Fruit fly (Drosophila melanogaster) whole organism, embryonic: ENCODE data around the gene Ir7g.
A peak's percentile ranks its signal among the peaks of the same experiment; 100 is the strongest.

Source experiments
- Atf6 ChIP-seq: fragments of 200-800 bp; sonication (Bioruptor generic); IDR thresholded peaks from 2 replicates; pipeline ENCODE4 v1.3.6; 2022; ENCODE audit warnings: missing biosample characterization, missing genetic modification characterization
- BtbVII ChIP-seq: fragments of 200-800 bp; sonication (Bioruptor generic); optimal IDR thresholded peaks from 3 replicates; lab custom pipeline; 2017; ENCODE audit warnings: missing biosample characterization, mild to moderate bottlenecking, missing genetic modification characterization
- CG10366 ChIP-seq: fragments of 200-800 bp; sonication (Bioruptor generic); IDR thresholded peaks from 2 replicates; pipeline ENCODE4 v1.3.6; 2022; ENCODE audit warnings: missing biosample characterization, missing genetic modification characterization
- CG10565 ChIP-seq: fragments of 200-800 bp; sonication (Bioruptor generic); optimal IDR thresholded peaks from 3 replicates; lab custom pipeline; 2016; ENCODE audit warnings: missing biosample characterization, mild to moderate bottlenecking, missing genetic modification characterization
- CG10959 ChIP-seq: fragments of 200-800 bp; sonication (Bioruptor generic); IDR thresholded peaks from 2 replicates; pipeline ENCODE4 v1.3.6; 2022; ENCODE audit warnings: missing biosample characterization, missing genetic modification characterization
- CG11093 ChIP-seq: fragments of 200-800 bp; sonication (Bioruptor generic); IDR thresholded peaks from 3 replicates; pipeline ENCODE4 v1.3.6; 2022; ENCODE audit warnings: missing biosample characterization, missing genetic modification characterization
- CG11695 ChIP-seq: fragments of 200-800 bp; sonication (Bioruptor generic); IDR thresholded peaks from 3 replicates; pipeline ENCODE4 v1.3.6; 2022; ENCODE audit warnings: missing biosample characterization, missing genetic modification characterization
- CG17361 ChIP-seq: fragments of 200-800 bp; sonication (Bioruptor generic); IDR thresholded peaks from 3 replicates; pipeline ENCODE4 v1.3.6; 2022; ENCODE audit warnings: missing biosample characterization, missing genetic modification characterization
- CG2116 ChIP-seq: fragments of 200-800 bp; sonication (Bioruptor generic); optimal IDR thresholded peaks from 3 replicates; lab custom pipeline; 2018; ENCODE audit warnings: missing biosample characterization, mild to moderate bottlenecking, missing genetic modification characterization
- CG2120 ChIP-seq: fragments of 200-800 bp; sonication (Bioruptor generic); optimal IDR thresholded peaks from 3 replicates; lab custom pipeline; 2016; ENCODE audit warnings: missing biosample characterization, missing genetic modification characterization
- CG2199 ChIP-seq: fragments of 200-800 bp; sonication (Bioruptor generic); IDR thresholded peaks from 3 replicates; pipeline ENCODE4 v1.3.6; 2022; ENCODE audit warnings: missing biosample characterization, missing genetic modification characterization
- CG32532 ChIP-seq: fragments of 200-800 bp; sonication (Bioruptor generic); IDR thresholded peaks from 2 replicates; pipeline ENCODE4 v1.3.6; 2022; ENCODE audit warnings: missing biosample characterization, missing genetic modification characterization
- CG6854 ChIP-seq: fragments of 200-800 bp; sonication (Bioruptor generic); optimal IDR thresholded peaks from 3 replicates; lab custom pipeline; 2017; ENCODE audit warnings: missing biosample characterization, mild to moderate bottlenecking, missing genetic modification characterization
- CG7357 ChIP-seq: fragments of 200-800 bp; sonication (Bioruptor generic); IDR thresholded peaks from 3 replicates; pipeline ENCODE4 v1.3.6; 2022; ENCODE audit warnings: missing biosample characterization, missing genetic modification characterization
- CG7786 ChIP-seq: fragments of 200-800 bp; sonication (Bioruptor generic); optimal IDR thresholded peaks from 2 replicates; lab custom pipeline; 2016; ENCODE audit warnings: missing biosample characterization, missing genetic modification characterization
- CG8765 ChIP-seq: fragments of 200-800 bp; sonication (Bioruptor generic); IDR thresholded peaks from 2 replicates; pipeline ENCODE4 v1.3.6; 2022; ENCODE audit warnings: missing biosample characterization, missing genetic modification characterization
- CG8924 ChIP-seq: fragments of 200-800 bp; optimal IDR thresholded peaks from 3 replicates; lab custom pipeline; 2019; ENCODE audit warnings: missing biosample characterization, mild to moderate bottlenecking, missing genetic modification characterization, moderate library complexity
- CG9215 ChIP-seq: fragments of 200-800 bp; sonication (Bioruptor generic); IDR thresholded peaks from 2 replicates; pipeline ENCODE4 v1.3.6; 2022; ENCODE audit warnings: missing biosample characterization, missing genetic modification characterization
- Camta ChIP-seq: fragments of 200-800 bp; sonication (Bioruptor generic); optimal IDR thresholded peaks from 2 replicates; lab custom pipeline; 2016; ENCODE audit warnings: missing biosample characterization, missing genetic modification characterization
- Ets65A ChIP-seq: fragments of 200-800 bp; sonication (Bioruptor generic); peaks from one replicate; lab custom pipeline; 2016; ENCODE audit warnings: missing biosample characterization, missing genetic modification characterization
- Gsc ChIP-seq: fragments of 200-800 bp; sonication (Bioruptor generic); IDR thresholded peaks from 2 replicates; pipeline ENCODE4 v1.3.6; 2022; ENCODE audit warnings: missing biosample characterization, missing genetic modification characterization
- H2.0 ChIP-seq: fragments of 200-800 bp; sonication (Bioruptor generic); IDR thresholded peaks from 2 replicates; pipeline ENCODE4 v1.3.6; 2022; ENCODE audit warnings: missing biosample characterization, missing genetic modification characterization
- HLHmδ ChIP-seq: fragments of 200-800 bp; sonication (Bioruptor generic); optimal IDR thresholded peaks from 2 replicates; lab custom pipeline; 2018; ENCODE audit warnings: missing biosample characterization, mild to moderate bottlenecking, missing genetic modification characterization, moderate library complexity
- Hr3 ChIP-seq: fragments of 200-800 bp; sonication (Bioruptor generic); optimal IDR thresholded peaks from 3 replicates; lab custom pipeline; 2016; ENCODE audit warnings: missing biosample characterization, missing genetic modification characterization
- Hr51 ChIP-seq, 2 experiments: fragments of 200-800 bp; sonication (Bioruptor generic); optimal IDR thresholded peaks; 2 replicates in 1 of 2; 3 replicates in 1 of 2; lab custom pipeline; 2016 to 2018; ENCODE audit warnings: missing biosample characterization in 2 of 2, missing genetic modification characterization in 2 of 2, mild to moderate bottlenecking in 1 of 2, moderate library complexity in 1 of 2
- Kr ChIP-seq: fragments of 200-800 bp; sonication (Bioruptor generic); optimal IDR thresholded peaks from 2 replicates; lab custom pipeline; 2017; ENCODE audit warnings: missing biosample characterization, mild to moderate bottlenecking, missing genetic modification characterization
- Oaz ChIP-seq: fragments of 200-800 bp; sonication (Bioruptor generic); IDR thresholded peaks from 2 replicates; pipeline ENCODE4 v1.3.6; 2022; ENCODE audit warnings: missing biosample characterization, missing genetic modification characterization
- Optix ChIP-seq: fragments of 200-800 bp; sonication (Bioruptor generic); IDR thresholded peaks from 3 replicates; pipeline ENCODE4 v1.3.6; 2022; ENCODE audit warnings: missing biosample characterization, missing genetic modification characterization
- Sin3A ChIP-seq: fragments of >200 bp; optimal IDR thresholded peaks from 2 replicates; lab custom pipeline; 2018
- Sox102F ChIP-seq: fragments of 200-800 bp; sonication (Bioruptor generic); optimal IDR thresholded peaks from 2 replicates; lab custom pipeline; 2018; ENCODE audit warnings: missing biosample characterization, mild to moderate bottlenecking, missing genetic modification characterization, moderate library complexity
- ac ChIP-seq: fragments of 200-800 bp; sonication (Bioruptor generic); optimal IDR thresholded peaks from 3 replicates; lab custom pipeline; 2017; ENCODE audit warnings: missing biosample characterization, mild to moderate bottlenecking, missing genetic modification characterization
- aop ChIP-seq: fragments of 200-800 bp; sonication (Bioruptor generic); IDR thresholded peaks from 2 replicates; pipeline ENCODE4 v1.3.6; 2022; ENCODE audit warnings: missing biosample characterization, missing genetic modification characterization
- bab2 ChIP-seq: fragments of 200-800 bp; sonication (Bioruptor generic); optimal IDR thresholded peaks from 2 replicates; lab custom pipeline; 2016; ENCODE audit warnings: missing biosample characterization, missing genetic modification characterization
- bowl ChIP-seq: fragments of 200-800 bp; sonication (Bioruptor generic); IDR thresholded peaks from 2 replicates; pipeline ENCODE4 v1.3.6; 2022; ENCODE audit warnings: missing biosample characterization, missing genetic modification characterization
- br ChIP-seq: fragments of >200 bp; optimal IDR thresholded peaks from 2 replicates; lab custom pipeline; 2017
- caup ChIP-seq: fragments of 200-800 bp; sonication (Bioruptor generic); optimal IDR thresholded peaks from 3 replicates; lab custom pipeline; 2017; ENCODE audit warnings: missing biosample characterization, mild to moderate bottlenecking, missing genetic modification characterization, moderate library complexity; ENCODE audit not compliant: severe bottlenecking
- crc ChIP-seq: fragments of 200-800 bp; sonication (Bioruptor generic); optimal IDR thresholded peaks from 2 replicates; lab custom pipeline; 2016; ENCODE audit warnings: missing biosample characterization, missing genetic modification characterization
- cwo ChIP-seq: fragments of 200-800 bp; sonication (Bioruptor generic); optimal IDR thresholded peaks from 3 replicates; lab custom pipeline; 2017; ENCODE audit warnings: missing biosample characterization, missing genetic modification characterization, mild to moderate bottlenecking, moderate library complexity, missing genetic modification reagents
- dm ChIP-seq: fragments of 200-800 bp; sonication (Bioruptor generic); optimal IDR thresholded peaks from 3 replicates; lab custom pipeline; 2016; ENCODE audit warnings: missing biosample characterization, missing genetic modification characterization
- emc ChIP-seq: fragments of 200-800 bp; sonication (Bioruptor generic); optimal IDR thresholded peaks from 2 replicates; lab custom pipeline; 2016; ENCODE audit warnings: missing biosample characterization, missing genetic modification characterization
- fd3F ChIP-seq: fragments of 200-800 bp; sonication (Bioruptor generic); optimal IDR thresholded peaks from 2 replicates; lab custom pipeline; 2018; ENCODE audit warnings: missing biosample characterization, mild to moderate bottlenecking, missing genetic modification characterization, moderate library complexity
- fd64A ChIP-seq: fragments of 200-800 bp; sonication (Bioruptor generic); optimal IDR thresholded peaks from 3 replicates; lab custom pipeline; 2018; ENCODE audit warnings: missing biosample characterization, mild to moderate bottlenecking, missing genetic modification characterization
- gem ChIP-seq: fragments of 200-800 bp; sonication (Bioruptor generic); optimal IDR thresholded peaks from 2 replicates; lab custom pipeline; 2019; ENCODE audit warnings: missing biosample characterization, mild to moderate bottlenecking, missing genetic modification characterization, moderate library complexity
- her ChIP-seq: fragments of 200-800 bp; sonication (Bioruptor generic); optimal IDR thresholded peaks from 2 replicates; lab custom pipeline; 2016; ENCODE audit warnings: missing biosample characterization, missing genetic modification characterization
- kay ChIP-seq: fragments of 200-800 bp; sonication (Bioruptor generic); optimal IDR thresholded peaks from 2 replicates; lab custom pipeline; 2016; ENCODE audit warnings: missing biosample characterization, missing genetic modification characterization
- mam ChIP-seq: fragments of 200-800 bp; sonication (Bioruptor generic); optimal IDR thresholded peaks from 3 replicates; lab custom pipeline; 2016; ENCODE audit warnings: missing biosample characterization, missing genetic modification characterization
- nerfin-1 ChIP-seq: fragments of 200-800 bp; sonication (Bioruptor generic); optimal IDR thresholded peaks from 3 replicates; lab custom pipeline; 2019; ENCODE audit warnings: missing biosample characterization, mild to moderate bottlenecking, missing genetic modification characterization, moderate library complexity
- nerfin-2 ChIP-seq: fragments of 200-800 bp; sonication (Bioruptor generic); IDR thresholded peaks from 2 replicates; pipeline ENCODE4 v1.3.6; 2022; ENCODE audit warnings: missing biosample characterization, missing genetic modification characterization; ENCODE audit not compliant: partially characterized antibody
- pfk ChIP-seq: fragments of 200-800 bp; sonication (Bioruptor generic); optimal IDR thresholded peaks from 2 replicates; lab custom pipeline; 2018; ENCODE audit warnings: missing biosample characterization, mild to moderate bottlenecking, missing genetic modification characterization, moderate library complexity
- ro ChIP-seq: fragments of 200-800 bp; sonication (Bioruptor generic); IDR thresholded peaks from 2 replicates; pipeline ENCODE4 v1.3.6; 2022; ENCODE audit warnings: missing biosample characterization, missing genetic modification characterization
- sens ChIP-seq: fragments of 200-800 bp; sonication (Bioruptor generic); peaks from one replicate; lab custom pipeline; 2016; ENCODE audit warnings: missing biosample characterization, missing genetic modification characterization
- slp2 ChIP-seq: fragments of 200-800 bp; sonication (Bioruptor generic); optimal IDR thresholded peaks from 2 replicates; lab custom pipeline; 2016; ENCODE audit warnings: missing biosample characterization, missing genetic modification characterization
- sug ChIP-seq: fragments of 200-800 bp; optimal IDR thresholded peaks from 2 replicates; lab custom pipeline; 2019; ENCODE audit warnings: missing biosample characterization, mild to moderate bottlenecking, missing genetic modification characterization, moderate library complexity
- toy ChIP-seq: fragments of 200-800 bp; sonication (Bioruptor generic); IDR thresholded peaks from 2 replicates; pipeline ENCODE4 v1.3.6; 2022; ENCODE audit warnings: missing biosample characterization, missing genetic modification characterization

The Ir7g gene

dm6 chrX:7931028-7931549 is 46.6 kb downstream of the Ir7g start, which contains the start of gene mahe (continued):
- TF ChIP-seq caup, result no peak
- TF ChIP-seq HLHmδ (GFP tag; lab: Kevin White, UChicago), result no peak
- TF ChIP-seq ro (GFP tag; lab: Robert Waterston, UW), result no peak
- no peak for TF ChIP-seq CG7357 (GFP tag; lab: Robert Waterston, UW)
- no peak for TF ChIP-seq nerfin-1
- TF ChIP-seq CG17361 (GFP tag; lab: Robert Waterston, UW), result no peak
- no peak for TF ChIP-seq Gsc (GFP tag; lab: Robert Waterston, UW)
- no peak; the same call in 1 of the 2 replicates for TF ChIP-seq CG32532 (GFP tag; lab: Robert Waterston, UW)
- TF ChIP-seq slp2, result no peak
- TF ChIP-seq CG2120 (GFP tag; lab: Kevin White, UChicago), result no peak
- TF ChIP-seq Hr51 (GFP tag; optimal IDR thresholded peaks at IDR 0.05; lab: Kevin White, UChicago), result no peak
- TF ChIP-seq nerfin-2 (GFP tag; lab: Robert Waterston, UW), result peak; percentile 59; the same call in 1 of the 2 replicates
- TF ChIP-seq CG11093 (GFP tag; lab: Robert Waterston, UW), result no peak
- TF ChIP-seq sens (GFP tag; lab: Kevin White, UChicago), result peak; percentile 56
- TF ChIP-seq Sox102F, result no peak
- no peak for TF ChIP-seq gem (tag; lab: Kevin White, UChicago)
- TF ChIP-seq pfk (GFP tag; lab: Kevin White, UChicago), result peak; percentile 13
- TF ChIP-seq Oaz (GFP tag; lab: Robert Waterston, UW), result no peak
- TF ChIP-seq dm, result no peak
- no peak for TF ChIP-seq CG2199
- no peak for TF ChIP-seq toy (GFP tag; lab: Robert Waterston, UW)
- TF ChIP-seq emc (GFP tag; lab: Kevin White, UChicago), result no peak
- TF ChIP-seq ac (GFP tag; lab: Kevin White, UChicago), result no peak
- TF ChIP-seq sug (tag; lab: Kevin White, UChicago), result no peak
- no peak for TF ChIP-seq BtbVII
- no peak for TF ChIP-seq Atf6 (GFP tag; lab: Robert Waterston, UW)
- no peak for TF ChIP-seq CG8765 (GFP tag; lab: Robert Waterston, UW)
- no peak for TF ChIP-seq kay (GFP tag; lab: Kevin White, UChicago)
- no peak for TF ChIP-seq cwo
- no peak for TF ChIP-seq Ets65A (GFP tag; lab: Kevin White, UChicago)
- TF ChIP-seq CG9215, result no peak
- no peak for TF ChIP-seq aop (GFP tag; lab: Robert Waterston, UW)
- no peak for TF ChIP-seq CG8924 (tag; lab: Kevin White, UChicago)
- peak; percentile 91 for TF ChIP-seq CG2116 (GFP tag; lab: Kevin White, UChicago)
- TF ChIP-seq CG7786 (GFP tag; lab: Kevin White, UChicago), result no peak
- no peak for TF ChIP-seq Sin3A
- TF ChIP-seq crc (GFP tag; lab: Kevin White, UChicago), result no peak
- no peak for TF ChIP-seq Hr3 (GFP tag; lab: Kevin White, UChicago)
- no peak for TF ChIP-seq CG10959 (GFP tag; lab: Robert Waterston, UW)
- no peak for TF ChIP-seq her
- TF ChIP-seq Camta (GFP tag; lab: Kevin White, UChicago), result no peak
- TF ChIP-seq Kr (GFP tag; lab: Kevin White, UChicago), result no peak
- no peak for TF ChIP-seq CG11695 (GFP tag; lab: Robert Waterston, UW)
- no peak for TF ChIP-seq Optix (GFP tag; lab: Robert Waterston, UW)
- TF ChIP-seq CG10565 (GFP tag; lab: Kevin White, UChicago), result no peak
- no peak for TF ChIP-seq mam (GFP tag; lab: Kevin White, UChicago)
- TF ChIP-seq CG6854 (GFP tag; lab: Kevin White, UChicago), result no peak
- no peak for TF ChIP-seq fd64A (GFP tag; lab: Kevin White, UChicago)
- TF ChIP-seq CG10366 (GFP tag; lab: Robert Waterston, UW), result no peak
- no peak for TF ChIP-seq bowl (GFP tag; lab: Robert Waterston, UW)
- no peak for TF ChIP-seq H2.0 (GFP tag; lab: Robert Waterston, UW)
- no peak for TF ChIP-seq fd3F (GFP tag; lab: Kevin White, UChicago)
- TF ChIP-seq br, result no peak
- no peak for TF ChIP-seq bab2 (GFP tag; lab: Kevin White, UChicago)
